Worm (Caenorhabditis elegans) whole organism, L1 larva: Measurements from ENCODE around the gene C49H3.6.

Experiments
- F16B12.6 ChIP-seq: fragments of 150-350 bp; optimal IDR thresholded peaks from 2 replicates; lab custom pipeline; 2014; ENCODE audit warnings: missing biosample characterization, missing genetic modification characterization
- Y116A8C.19 ChIP-seq: sonication (generic microtip); optimal IDR thresholded peaks from 2 replicates; lab custom pipeline; 2016; ENCODE audit warnings: missing compliant biosample characterization, missing genetic modification characterization, borderline replicate concordance
- ceh-8 ChIP-seq: fragments of 200-800 bp; sonication (Bioruptor generic); optimal IDR thresholded peaks from 2 replicates; lab custom pipeline; 2018; ENCODE audit warnings: mild to moderate bottlenecking, missing genetic modification characterization, moderate library complexity, missing compliant biosample characterization
- ceh-82 ChIP-seq, 3 experiments: fragments of 150-350 bp in 1 of 3; sonication (generic microtip) in 2 of 3; optimal IDR thresholded peaks; 2 replicates each; lab custom pipeline; 2014 to 2017; ENCODE audit warnings: missing biosample characterization in 3 of 3, missing genetic modification characterization in 3 of 3
- ceh-88 ChIP-seq: fragments of 200-800 bp; sonication (Bioruptor generic); IDR thresholded peaks from 2 replicates; pipeline ENCODE4 v1.3.6; 2022; ENCODE audit warnings: missing genetic modification characterization, missing compliant biosample characterization
- ceh-90 ChIP-seq: sonication (generic microtip); optimal IDR thresholded peaks from 2 replicates; lab custom pipeline; 2016; ENCODE audit warnings: missing genetic modification characterization, missing compliant biosample characterization
- dpl-1 ChIP-seq, 3 experiments: fragments of 150-350 bp in 2 of 3; sonication (generic microtip) in 1 of 3; optimal IDR thresholded peaks; 2 replicates each; lab custom pipeline; 2014 to 2017; ENCODE audit warnings: missing biosample characterization in 3 of 3, missing genetic modification characterization in 3 of 3, missing genetic modification reagents in 3 of 3
- dsc-1 ChIP-seq: sonication (generic microtip); optimal IDR thresholded peaks from 2 replicates; lab custom pipeline; 2016; ENCODE audit warnings: mild to moderate bottlenecking, missing genetic modification characterization, missing compliant biosample characterization
- efl-1 ChIP-seq, 4 experiments: fragments of 150-350 bp; optimal IDR thresholded peaks in 3 of 4; peaks in 1 of 4; 1 replicate in 1 of 4; 2 replicates in 3 of 4; lab custom pipeline; 2014; ENCODE audit warnings: missing biosample characterization in 2 of 4, missing genetic modification characterization in 2 of 4, missing genetic modification reagents in 2 of 4
- egl-13 ChIP-seq: sonication (generic microtip); optimal IDR thresholded peaks from 2 replicates; lab custom pipeline; 2016; ENCODE audit warnings: missing genotype, missing genetic modification reagents, missing genetic modification characterization, missing compliant biosample characterization
- egl-27 ChIP-seq, 2 experiments: fragments of 150-350 bp in 1 of 2; sonication (generic microtip); optimal IDR thresholded peaks; 3 replicates each; lab custom pipeline; 2017 to 2018; ENCODE audit warnings: missing biosample characterization in 2 of 2, missing genetic modification characterization in 2 of 2, missing genetic modification reagents in 2 of 2
- elt-3 ChIP-seq, 6 experiments: fragments of 150-350 bp in 1 of 6; sonication (generic microtip); optimal IDR thresholded peaks; 2 replicates each; lab custom pipeline; 2017 to 2018; ENCODE audit warnings: missing biosample characterization in 6 of 6, missing genetic modification characterization in 6 of 6, inconsistent platforms in 1 of 6
- fkh-8 ChIP-seq: sonication (generic microtip); optimal IDR thresholded peaks from 2 replicates; lab custom pipeline; 2016; ENCODE audit warnings: mild to moderate bottlenecking, missing genetic modification characterization, missing compliant biosample characterization
- grh-1 ChIP-seq: fragments of 200-800 bp; sonication (Bioruptor generic); IDR thresholded peaks from 2 replicates; pipeline ENCODE4 v1.3.6; 2022; ENCODE audit warnings: missing genetic modification reagents, missing genetic modification characterization, missing compliant biosample characterization
- irx-1 ChIP-seq: sonication (generic microtip); optimal IDR thresholded peaks from 2 replicates; lab custom pipeline; 2016; ENCODE audit warnings: missing genetic modification characterization, missing compliant biosample characterization
- isw-1 ChIP-seq: fragments of 200-800 bp; sonication (Bioruptor generic); IDR thresholded peaks from 2 replicates; pipeline ENCODE4 v1.3.6; 2022; ENCODE audit warnings: missing genetic modification characterization, missing compliant biosample characterization
- lin-14 ChIP-seq: fragments of 200-800 bp; sonication (Bioruptor generic); optimal IDR thresholded peaks from 2 replicates; lab custom pipeline; 2018; ENCODE audit warnings: mild to moderate bottlenecking, missing genetic modification characterization, moderate library complexity, missing compliant biosample characterization
- lin-35 ChIP-seq, 2 experiments: fragments of 150-350 bp; optimal IDR thresholded peaks; 2 replicates each; lab custom pipeline; 2014; ENCODE audit warnings: missing biosample characterization in 2 of 2, missing genetic modification characterization in 2 of 2, missing genetic modification reagents in 2 of 2
- lin-39 ChIP-seq: fragments of 150-350 bp; optimal IDR thresholded peaks from 2 replicates; lab custom pipeline; 2014; ENCODE audit warnings: missing biosample characterization, missing genetic modification reagents, missing genetic modification characterization
- lsy-2 ChIP-seq, 2 experiments: fragments of 150-350 bp; optimal IDR thresholded peaks; 2 replicates each; lab custom pipeline; 2014; ENCODE audit warnings: missing biosample characterization in 2 of 2, missing genetic modification characterization in 2 of 2
- mdl-1 ChIP-seq, 2 experiments: fragments of 150-350 bp; optimal IDR thresholded peaks; 2 replicates each; lab custom pipeline; 2014 to 2017; ENCODE audit warnings: missing biosample characterization in 2 of 2, missing genetic modification characterization in 2 of 2, inconsistent platforms in 1 of 2
- mef-2 ChIP-seq: fragments of 150-350 bp; optimal IDR thresholded peaks from 2 replicates; lab custom pipeline; 2014; ENCODE audit warnings: missing biosample characterization, missing genetic modification characterization
- nhr-19 ChIP-seq: fragments of 200-800 bp; sonication (Bioruptor generic); conservative IDR thresholded peaks from 2 replicates; pipeline ENCODE4 v1.3.6; 2022; ENCODE audit warnings: missing genetic modification characterization, missing compliant biosample characterization
- nhr-20 ChIP-seq: sonication (generic microtip); optimal IDR thresholded peaks from 2 replicates; lab custom pipeline; 2016; ENCODE audit warnings: mild to moderate bottlenecking, missing genetic modification characterization, missing compliant biosample characterization
- nhr-28 ChIP-seq: fragments of 150-350 bp; optimal IDR thresholded peaks from 2 replicates; lab custom pipeline; 2014; ENCODE audit warnings: missing biosample characterization, missing genetic modification characterization
- nhr-47 ChIP-seq: sonication (generic microtip); optimal IDR thresholded peaks from 2 replicates; lab custom pipeline; 2016; ENCODE audit warnings: mild to moderate bottlenecking, missing genetic modification characterization, moderate library complexity, missing compliant biosample characterization
- nhr-71 ChIP-seq: sonication (generic microtip); optimal IDR thresholded peaks from 2 replicates; lab custom pipeline; 2016; ENCODE audit warnings: mild to moderate bottlenecking, missing genetic modification characterization, moderate library complexity, missing compliant biosample characterization
- nhr-85 ChIP-seq: sonication (generic microtip); peaks from one replicate; lab custom pipeline; 2016; ENCODE audit warnings: missing genetic modification characterization, inconsistent platforms, missing compliant biosample characterization
- pax-3 ChIP-seq: fragments of 200-800 bp; sonication (Bioruptor generic); optimal IDR thresholded peaks from 2 replicates; lab custom pipeline; 2018; ENCODE audit warnings: mild to moderate bottlenecking, missing genetic modification characterization, moderate library complexity, missing compliant biosample characterization
- pqm-1 ChIP-seq: sonication (generic microtip); optimal IDR thresholded peaks from 3 replicates; lab custom pipeline; 2017; ENCODE audit warnings: missing biosample characterization, missing genetic modification characterization
- rnt-1 ChIP-seq: sonication (generic microtip); optimal IDR thresholded peaks from 2 replicates; lab custom pipeline; 2016; ENCODE audit warnings: mild to moderate bottlenecking, missing genetic modification characterization, moderate library complexity, missing compliant biosample characterization
- snu-23 ChIP-seq: sonication (generic microtip); optimal IDR thresholded peaks from 2 replicates; lab custom pipeline; 2016; ENCODE audit warnings: missing genetic modification characterization, missing compliant biosample characterization
- sptf-1 ChIP-seq: fragments of 150-350 bp; optimal IDR thresholded peaks from 2 replicates; lab custom pipeline; 2014; ENCODE audit warnings: missing biosample characterization, missing genetic modification characterization
- unc-62 ChIP-seq: fragments of 150-350 bp; optimal IDR thresholded peaks from 2 replicates; lab custom pipeline; 2014; ENCODE audit warnings: missing biosample characterization, missing genetic modification reagents, missing genetic modification characterization
- unc-98 ChIP-seq: fragments of 200-800 bp; sonication (Bioruptor generic); IDR thresholded peaks from 2 replicates; pipeline ENCODE4 v1.3.6; 2022; ENCODE audit warnings: missing genetic modification characterization, missing compliant biosample characterization
- ztf-11 ChIP-seq, 2 experiments: sonication (generic microtip); optimal IDR thresholded peaks; 2 replicates each; lab custom pipeline; 2016 to 2017; ENCODE audit warnings: missing genetic modification characterization in 2 of 2, missing biosample characterization in 1 of 2, missing compliant biosample characterization in 1 of 2
- ztf-4 ChIP-seq: fragments of 150-350 bp; optimal IDR thresholded peaks from 2 replicates; lab custom pipeline; 2014; ENCODE audit warnings: missing biosample characterization, missing genetic modification characterization

Gene C49H3.6

DNA sequence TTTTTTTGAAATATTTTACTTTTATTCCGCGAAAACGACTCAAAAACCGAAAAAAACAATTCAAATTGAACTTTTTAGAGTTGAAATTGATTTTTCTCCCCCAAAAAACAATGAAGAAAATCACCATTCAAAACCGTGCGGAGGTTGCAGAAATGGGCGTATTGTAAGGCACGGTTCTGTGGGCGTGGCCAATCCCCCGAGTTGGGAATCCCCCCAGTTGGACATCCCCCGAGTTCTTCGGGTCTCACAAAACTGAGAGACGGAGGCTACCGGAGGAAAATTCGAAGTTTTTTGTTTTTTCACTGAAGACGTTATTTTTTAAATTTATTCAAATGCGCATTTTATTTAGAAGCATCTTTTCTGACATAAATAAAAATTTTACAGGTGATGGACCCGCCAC is 44.8 kb downstream of the C49H3.6 start, which contains the start of gene mcm-3AP:
Gene mcm-3AP (plus strand): TSS at position 383 of the 400 bp plus-strand sequence.
- TF ChIP-seq nhr-85 (tag; lab: Kevin White, UChicago), result peak; percentile 44
- TF ChIP-seq nhr-47 (tag; lab: Kevin White, UChicago), result peak; percentile 45
- peak; percentile 0 for TF ChIP-seq dsc-1
- peak; percentile 35 for TF ChIP-seq rnt-1 (tag; lab: Kevin White, UChicago)
- peak; percentile 50 for TF ChIP-seq nhr-71 (tag; lab: Kevin White, UChicago)
- peak; percentile 28 to 35 for TF ChIP-seq efl-1 (optimal IDR thresholded peaks at IDR 0.05; lab: Kevin White, UChicago)
- TF ChIP-seq efl-1 (GFP tag; optimal IDR thresholded peaks at IDR 0.05 in 1 of 2; lab: Kevin White, UChicago), result peak; percentile 16 to 88
- peak; percentile 31 to 83 for TF ChIP-seq lsy-2 (tag; optimal IDR thresholded peaks at IDR 0.05; lab: Kevin White, UChicago)
- TF ChIP-seq F16B12.6 (tag; lab: Kevin White, UChicago), result peak; percentile 36
- peak; percentile 72 for TF ChIP-seq nhr-19 (GFP tag; lab: Robert Waterston, UW)
- peak; percentile 41; the same call in 1 of the 2 replicates for TF ChIP-seq ceh-88 (GFP tag; lab: Robert Waterston, UW)
- peak in 1 of 2 experiments; percentile 37 for TF ChIP-seq lin-35 (GFP tag; optimal IDR thresholded peaks at IDR 0.05; lab: Kevin White, UChicago)
- TF ChIP-seq isw-1 (GFP tag; lab: Robert Waterston, UW), result peak; percentile 72
- peak in 1 of 3 experiments; percentile 30 for TF ChIP-seq dpl-1 (GFP tag; optimal IDR thresholded peaks at IDR 0.05; lab: Kevin White, UChicago)

ce11 chrIV:7954006-7954405 is 50.5 kb downstream of the C49H3.6 start:
- TF ChIP-seq nhr-71 (tag; lab: Kevin White, UChicago) (no peak), lin-14 (GFP tag; lab: Kevin White, UChicago) (no peak), pqm-1 (tag; lab: Kevin White, UChicago) (no peak), mdl-1 (tag; optimal IDR thresholded peaks at IDR 0.05; lab: Kevin White, UChicago) (no peak), nhr-47 (tag; lab: Kevin White, UChicago) (no peak), ztf-11 (tag; optimal IDR thresholded peaks at IDR 0.05; lab: Kevin White, UChicago) (no peak), ceh-88 (GFP tag; lab: Robert Waterston, UW) (no peak), ceh-90 (tag; lab: Kevin White, UChicago) (no peak), irx-1 (tag; lab: Kevin White, UChicago) (no peak), mef-2 (tag; lab: Kevin White, UChicago) (no peak), Y116A8C.19 (tag; lab: Kevin White, UChicago) (no peak), lin-39 (tag; lab: Kevin White, UChicago) (no peak), elt-3 (tag; optimal IDR thresholded peaks at IDR 0.05; lab: Kevin White, UChicago) (no peak), nhr-28 (tag; lab: Kevin White, UChicago) (no peak), grh-1 (GFP tag; lab: Robert Waterston, UW) (no peak), snu-23 (no peak), unc-62 (GFP tag; lab: Kevin White, UChicago) (no peak), unc-98 (GFP tag; lab: Robert Waterston, UW) (no peak), nhr-20 (no peak), fkh-8 (tag; lab: Kevin White, UChicago) (no peak)

ce11 chrIV:7955849-7956248 is 52.3 kb downstream of the C49H3.6 start, which contains the start of gene ceh-19:
Gene ceh-19, minus strand, starts transcription at chrIV:7955949.
- no peak for TF ChIP-seq ztf-4 (tag; lab: Kevin White, UChicago)
- TF ChIP-seq snu-23, result no peak
- no peak for TF ChIP-seq mef-2 (tag; lab: Kevin White, UChicago)
- TF ChIP-seq dpl-1 (GFP tag; optimal IDR thresholded peaks at IDR 0.05; lab: Kevin White, UChicago), result no peak
- no peak for TF ChIP-seq ceh-8
- TF ChIP-seq pax-3 (tag; lab: Kevin White, UChicago), result no peak
- TF ChIP-seq egl-27 (tag; optimal IDR thresholded peaks at IDR 0.05; lab: Kevin White, UChicago), result no peak
- no peak for TF ChIP-seq efl-1 (optimal IDR thresholded peaks at IDR 0.05; lab: Kevin White, UChicago)
- no peak for TF ChIP-seq efl-1 (GFP tag; optimal IDR thresholded peaks at IDR 0.05 in 1 of 2; lab: Kevin White, UChicago)
- TF ChIP-seq nhr-71 (tag; lab: Kevin White, UChicago), result no peak
- TF ChIP-seq elt-3 (tag; optimal IDR thresholded peaks at IDR 0.05; lab: Kevin White, UChicago), result no peak
- no peak for TF ChIP-seq irx-1 (tag; lab: Kevin White, UChicago)
- TF ChIP-seq ceh-82 (tag; optimal IDR thresholded peaks at IDR 0.05; lab: Kevin White, UChicago), result no peak
- TF ChIP-seq sptf-1 (tag; lab: Kevin White, UChicago), result no peak
- no peak for TF ChIP-seq egl-13 (tag; lab: Kevin White, UChicago)
